Fruit fly (Drosophila melanogaster): ENCODE results near the gene Ccdc85.
A peak's percentile ranks its signal among the peaks of the same experiment; 100 is the strongest.

Ccdc85 gene

DNA sequence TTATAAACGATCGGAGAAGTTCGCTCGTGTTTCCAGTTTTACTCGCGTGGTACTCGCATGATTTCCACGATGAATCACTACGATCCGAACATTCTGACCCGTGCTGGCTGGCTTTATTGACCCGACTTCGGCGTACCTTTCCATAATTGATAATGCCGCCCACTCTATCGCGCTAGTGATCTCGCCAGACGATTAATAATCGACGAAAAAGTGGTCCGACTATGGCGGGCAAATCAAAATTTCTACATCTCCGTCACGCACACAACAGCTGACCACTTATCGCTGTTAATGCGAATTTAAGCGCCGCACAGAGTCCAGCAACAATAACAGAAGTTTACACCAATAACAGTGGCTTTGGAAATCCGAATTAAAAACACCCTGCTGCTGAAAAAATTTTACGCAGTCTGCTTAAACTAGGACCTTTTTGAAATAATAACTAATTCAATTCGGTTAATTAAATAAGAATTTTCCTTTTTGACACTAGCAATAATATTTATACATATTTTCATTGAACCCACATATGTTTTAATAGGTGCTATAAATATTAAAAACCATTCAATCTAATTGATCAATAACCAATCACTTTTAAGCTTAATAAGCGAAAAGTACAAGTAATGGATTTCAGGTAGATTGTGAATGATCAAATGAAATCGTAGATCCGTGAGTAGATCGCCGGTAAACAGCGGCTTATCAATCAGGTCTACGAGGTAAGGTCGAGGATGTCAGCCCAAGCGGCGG is 56.8 kb downstream of the Ccdc85 start (continued):
- no peak for TF ChIP-seq wor (GFP tag; IDR thresholded peaks at IDR 0.05)
- TF ChIP-seq org-1 (GFP tag; optimal IDR thresholded peaks at IDR 0.05) = peak; percentile 31
- peak; percentile 41 for TF ChIP-seq CG10209 (GFP tag; optimal IDR thresholded peaks at IDR 0.05)
- TF ChIP-seq Med (GFP tag) = peak; percentile 27
- no peak for TF ChIP-seq gcm2 (GFP tag; optimal IDR thresholded peaks at IDR 0.05)
- TF ChIP-seq Max (GFP tag; optimal IDR thresholded peaks at IDR 0.05) = peak; percentile 14
- TF ChIP-seq odd (GFP tag; optimal IDR thresholded peaks at IDR 0.05) = no peak
- no peak for TF ChIP-seq CG6813 (GFP tag; optimal IDR thresholded peaks at IDR 0.05)
- TF ChIP-seq eve (GFP tag; optimal IDR thresholded peaks at IDR 0.05) = no peak
- no peak for TF ChIP-seq ato (GFP tag; IDR thresholded peaks at IDR 0.05; ENCODE audit: partially characterized antibody)
- TF ChIP-seq CG18599 (GFP tag; optimal IDR thresholded peaks at IDR 0.05) = peak; percentile 62
- no peak for TF ChIP-seq nerfin-1 (tag; optimal IDR thresholded peaks at IDR 0.05)
- no peak for TF ChIP-seq CG11247 (GFP tag; IDR thresholded peaks at IDR 0.05)
- TF ChIP-seq CG10147 (GFP tag; optimal IDR thresholded peaks at IDR 0.05) = no peak
- 0 out of 4 replicates have a peak, but pooled peaks have one; percentile 31 for TF ChIP-seq chinmo (GFP tag; IDR thresholded peaks at IDR 0.05; ENCODE audit: partially characterized antibody)
- TF ChIP-seq ind (GFP tag; optimal IDR thresholded peaks at IDR 0.05) = peak; percentile 52
- TF ChIP-seq en (GFP tag; optimal IDR thresholded peaks at IDR 0.05) = no peak
- TF ChIP-seq Hsf (GFP tag; optimal IDR thresholded peaks at IDR 0.05) = peak; percentile 52
- TF ChIP-seq Poxn (GFP tag; IDR thresholded peaks at IDR 0.05) = no peak
- TF ChIP-seq GATAe (GFP tag; conservative IDR thresholded peaks at IDR 0.05) = no peak
- TF ChIP-seq Hr39 (optimal IDR thresholded peaks at IDR 0.05) = no peak
- peak; percentile 30 for TF ChIP-seq ems (GFP tag; optimal IDR thresholded peaks at IDR 0.05)
- no peak for TF ChIP-seq sc (optimal IDR thresholded peaks at IDR 0.05)
- TF ChIP-seq sc (GFP tag; optimal IDR thresholded peaks at IDR 0.05) = peak; percentile 22
- peak; percentile 24 for TF ChIP-seq Abd-B (GFP tag; optimal IDR thresholded peaks at IDR 0.05)
- TF ChIP-seq bcd (GFP tag; optimal IDR thresholded peaks at IDR 0.05) = peak; percentile 51
- peak; percentile 45 for TF ChIP-seq CG12104 (GFP tag; optimal IDR thresholded peaks at IDR 0.05)
- TF ChIP-seq knrl (GFP tag; IDR thresholded peaks at IDR 0.05; ENCODE audit: partially characterized antibody) = 0 out of 3 replicates have a peak, but pooled peaks have one; percentile 25
- no peak for TF ChIP-seq Mes4 (GFP tag; optimal IDR thresholded peaks at IDR 0.05)
- TF ChIP-seq gfzf (GFP tag; optimal IDR thresholded peaks at IDR 0.05) = peak; percentile 46
- TF ChIP-seq CG4328 (GFP tag; optimal IDR thresholded peaks at IDR 0.05) = no peak
- TF ChIP-seq kay (GFP tag; optimal IDR thresholded peaks at IDR 0.05) = peak; percentile 49
- TF ChIP-seq sens-2 (GFP tag; IDR thresholded peaks at IDR 0.05) = no peak
- peak; percentile 48 for TF ChIP-seq CG31441 (GFP tag; IDR thresholded peaks at IDR 0.05)
- peak; percentile 54 for TF ChIP-seq CG13424 (tag; optimal IDR thresholded peaks at IDR 0.05)
- peak; percentile 45 for TF ChIP-seq Neu2 (GFP tag; optimal IDR thresholded peaks at IDR 0.05; ENCODE audit: borderline replicate concordance)
- TF ChIP-seq emc (GFP tag; optimal IDR thresholded peaks at IDR 0.05) = no peak
- peak; percentile 62 for TF ChIP-seq CG10274 (GFP tag; optimal IDR thresholded peaks at IDR 0.05)
- TF ChIP-seq NK7.1 (GFP tag; optimal IDR thresholded peaks at IDR 0.05) = no peak
- TF ChIP-seq hb (GFP tag; IDR thresholded peaks at IDR 0.05; ENCODE audit: partially characterized antibody) = no peak
- peak; percentile 18; the same call in 1 of the 2 replicates for TF ChIP-seq bbx (GFP tag; IDR thresholded peaks at IDR 0.05; ENCODE audit: partially characterized antibody)
- peak; percentile 31 for TF ChIP-seq jumu (GFP tag; optimal IDR thresholded peaks at IDR 0.05)
- TF ChIP-seq CHES-1-like (GFP tag; optimal IDR thresholded peaks at IDR 0.05) = peak; percentile 24
- no peak for TF ChIP-seq Tbp (GFP tag; optimal IDR thresholded peaks at IDR 0.05)
- TF ChIP-seq CG14710 (tag; optimal IDR thresholded peaks at IDR 0.05) = peak; percentile 15
- TF ChIP-seq CG17359 (tag; optimal IDR thresholded peaks at IDR 0.05) = no peak
- TF ChIP-seq H15 (GFP tag; IDR thresholded peaks at IDR 0.05) = 0 out of 3 replicates have a peak, but pooled peaks have one; percentile 12
- TF ChIP-seq HLH4C (GFP tag; IDR thresholded peaks at IDR 0.05; ENCODE audit: partially characterized antibody) = no peak
- peak; percentile 80 for TF ChIP-seq E2f2 (GFP tag; IDR thresholded peaks at IDR 0.05)

All from whole organism, embryonic.